Worm (Caenorhabditis elegans): Measurements from ENCODE around the gene D2045.7.

The D2045.7 gene

DNA sequence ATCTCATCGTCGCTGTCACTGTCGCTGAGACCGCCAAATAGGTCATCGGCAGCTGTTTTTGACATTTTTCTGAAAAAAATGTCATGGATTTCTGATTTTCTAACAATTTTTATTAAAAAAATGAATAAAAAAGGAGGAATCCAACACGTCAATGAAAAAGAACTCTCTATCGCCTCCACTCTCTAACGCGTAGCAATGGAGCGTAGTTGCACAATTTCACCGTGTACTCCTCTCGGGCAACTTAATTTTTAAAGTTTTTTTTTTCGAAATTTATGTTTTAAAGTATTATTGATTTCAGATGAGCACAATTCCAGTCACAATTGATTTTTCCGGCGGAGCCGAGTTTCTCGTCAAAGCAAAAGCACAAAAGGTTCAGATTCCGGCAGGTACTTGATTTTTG is 25.9 kb downstream of the D2045.7 start, which contains the start of the genes taf-11.3 and urm-1 (continued):
- TF ChIP-seq pha-4 (tag; optimal IDR thresholded peaks at IDR 0.05) (peak; percentile 15), tlf-1 (GFP tag; optimal IDR thresholded peaks at IDR 0.05) (no peak), egrh-3 (GFP tag; IDR thresholded peaks at IDR 0.05) (no peak), Y79H2A.3 (GFP tag; conservative IDR thresholded peaks at IDR 0.05) (no peak), tbp1 (GFP tag; optimal IDR thresholded peaks at IDR 0.05) (peak; percentile 35), lin-35 (GFP tag; optimal IDR thresholded peaks at IDR 0.05) (peak in 1 of 3 experiments; percentile 51), F57A8.1 (GFP tag; optimal IDR thresholded peaks at IDR 0.05) (no peak), snpc-4 (GFP tag; optimal IDR thresholded peaks at IDR 0.05) (no peak), snpc-4 (tag; optimal IDR thresholded peaks at IDR 0.05) (peak in 2 of 4 experiments; percentile 11 to 69), lsy-27 (tag; optimal IDR thresholded peaks at IDR 0.05; ENCODE audit: borderline replicate concordance, insufficient read depth) (no peak), atf-7 (tag; optimal IDR thresholded peaks at IDR 0.05) (no peak), B0336.3 (GFP tag; IDR thresholded peaks at IDR 0.05) (no peak), F23B12.7 (tag; optimal IDR thresholded peaks at IDR 0.05; ENCODE audit: insufficient read depth) (peak; percentile 16), dpl-1 (GFP tag; optimal IDR thresholded peaks at IDR 0.05) (peak; percentile 60), madf-6 (GFP tag; IDR thresholded peaks at IDR 0.05) (peak; percentile 67; the same call in 1 of the 2 replicates), lag-1 (GFP tag; IDR thresholded peaks at IDR 0.05) (no peak), fkh-3 (tag; optimal IDR thresholded peaks at IDR 0.05) (no peak), madf-8 (GFP tag; conservative IDR thresholded peaks at IDR 0.05) (peak; percentile 24; the same call in 1 of the 2 replicates), F39B2.1 (GFP tag; IDR thresholded peaks at IDR 0.05) (no peak), B0035.1 (tag; optimal IDR thresholded peaks at IDR 0.05) (no peak), ztf-3 (GFP tag; optimal IDR thresholded peaks at IDR 0.05) (no peak), F52B5.7 (tag; optimal IDR thresholded peaks at IDR 0.05) (no peak), let-607 (tag; optimal IDR thresholded peaks at IDR 0.05) (peak in 1 of 2 experiments; percentile 62), madf-3 (GFP tag; IDR thresholded peaks at IDR 0.05) (no peak), bed-2 (GFP tag; IDR thresholded peaks at IDR 0.05) (no peak), T26A5.8 (tag; optimal IDR thresholded peaks at IDR 0.05) (no peak), rec-8 (tag; optimal IDR thresholded peaks at IDR 0.05) (no peak), sdz-38 (tag; optimal IDR thresholded peaks at IDR 0.05) (no peak), zfh-2 (GFP tag; conservative IDR thresholded peaks at IDR 0.05) (no peak), ZK185.1 (tag; optimal IDR thresholded peaks at IDR 0.05; ENCODE audit: poor library complexity, severe bottlenecking) (peak; percentile 30), sea-2 (GFP tag; IDR thresholded peaks at IDR 0.05) (no peak), tbx-9 (tag; optimal IDR thresholded peaks at IDR 0.05; ENCODE audit: borderline replicate concordance) (no peak), egl-44 (GFP tag; IDR thresholded peaks at IDR 0.05) (no peak), F57C9.4 (tag; optimal IDR thresholded peaks at IDR 0.05) (no peak)

ce11 chrIII:10505943-10506698 is 26.8 kb downstream of the D2045.7 start:
- TF ChIP-seq lin-35 (GFP tag; optimal IDR thresholded peaks at IDR 0.05): no peak
- peak; percentile 50; the same call in 1 of the 2 replicates for TF ChIP-seq ceh-91 (GFP tag; IDR thresholded peaks at IDR 0.05)
- no peak for TF ChIP-seq zim-3 (tag; optimal IDR thresholded peaks at IDR 0.05)
- peak; percentile 13 for TF ChIP-seq egl-44 (GFP tag; IDR thresholded peaks at IDR 0.05)
- TF ChIP-seq F52B5.7 (tag; optimal IDR thresholded peaks at IDR 0.05): no peak
- TF ChIP-seq nhr-120 (GFP tag; IDR thresholded peaks at IDR 0.05): no peak
- TF ChIP-seq mel-28 (tag; optimal IDR thresholded peaks at IDR 0.05; ENCODE audit: borderline replicate concordance): no peak
- no peak for TF ChIP-seq nfyb-1 (GFP tag; IDR thresholded peaks at IDR 0.05)
- peak; percentile 55 for TF ChIP-seq mcd-1 (GFP tag; IDR thresholded peaks at IDR 0.05)
- TF ChIP-seq hmg-20 (GFP tag; IDR thresholded peaks at IDR 0.05): peak; percentile 10; the same call in 1 of the 2 replicates
- TF ChIP-seq T26A5.8 (tag; optimal IDR thresholded peaks at IDR 0.05): no peak
- no peak for TF ChIP-seq madf-10 (tag; optimal IDR thresholded peaks at IDR 0.05)
- peak; percentile 52 for TF ChIP-seq sptf-2 (GFP tag; optimal IDR thresholded peaks at IDR 0.05)
- no peak for TF ChIP-seq mes-4 (tag; optimal IDR thresholded peaks at IDR 0.05)
- TF ChIP-seq ets-4 (GFP tag; optimal IDR thresholded peaks at IDR 0.05): no peak
- TF ChIP-seq die-1 (tag; optimal IDR thresholded peaks at IDR 0.05): peak; percentile 22
- TF ChIP-seq nhr-179 (tag; optimal IDR thresholded peaks at IDR 0.05): no peak
- TF ChIP-seq ceh-58 (GFP tag; IDR thresholded peaks at IDR 0.05): peak; percentile 78

Data from whole organism, young adult.